Fruit fly (Drosophila melanogaster): Measurements from ENCODE around the gene CG3699.
A peak's percentile ranks its signal among the peaks of the same experiment; 100 is the strongest.

CG3699 gene

dm6 chrX:947450-948284, at the start of gene CG3699 (continued):
- TF ChIP-seq caup (GFP tag; optimal IDR thresholded peaks at IDR 0.05; ENCODE audit: severe bottlenecking) = peak; percentile 3
- no peak for TF ChIP-seq crc (GFP tag; optimal IDR thresholded peaks at IDR 0.05)
- TF ChIP-seq CG18619 (GFP tag; optimal IDR thresholded peaks at IDR 0.05) = peak; percentile 43
- TF ChIP-seq row (GFP tag; IDR thresholded peaks at IDR 0.05) = peak; percentile 78
- TF ChIP-seq fd96Cb (tag; optimal IDR thresholded peaks at IDR 0.05) = peak; percentile 15
- TF ChIP-seq CG9727 (GFP tag; optimal IDR thresholded peaks at IDR 0.05) = peak; percentile 37
- TF ChIP-seq cwo (GFP tag; optimal IDR thresholded peaks at IDR 0.05) = peak; percentile 64
- TF ChIP-seq dysf (GFP tag; IDR thresholded peaks at IDR 0.05) = peak; percentile 65; the same call in 2 of the 3 replicates
- peak; percentile 8 for TF ChIP-seq CG12219 (GFP tag; optimal IDR thresholded peaks at IDR 0.05)
- no peak for TF ChIP-seq CG3995 (GFP tag; optimal IDR thresholded peaks at IDR 0.05)
- peak; percentile 45 for TF ChIP-seq dmrt99B (tag; optimal IDR thresholded peaks at IDR 0.05)
- no peak for TF ChIP-seq H2.0 (GFP tag; IDR thresholded peaks at IDR 0.05)
- TF ChIP-seq az2 (GFP tag; optimal IDR thresholded peaks at IDR 0.05) = peak; percentile 6
- TF ChIP-seq CG17385 (GFP tag; optimal IDR thresholded peaks at IDR 0.05) = peak; percentile 43
- peak; percentile 58 for TF ChIP-seq sens (GFP tag)
- TF ChIP-seq Hand (GFP tag; optimal IDR thresholded peaks at IDR 0.05) = peak; percentile 27
- peak; percentile 20 to 76 for TF ChIP-seq Pdp1 (GFP tag; optimal IDR thresholded peaks at IDR 0.05)
- peak; percentile 52; the same call in 1 of the 2 replicates for TF ChIP-seq Atf6 (GFP tag; IDR thresholded peaks at IDR 0.05)
- peak; percentile 30 for TF ChIP-seq CG13894 (tag; optimal IDR thresholded peaks at IDR 0.05)
- peak; percentile 58 for TF ChIP-seq CG30403 (GFP tag; optimal IDR thresholded peaks at IDR 0.05)
- peak; percentile 20 for TF ChIP-seq CG10147 (GFP tag; optimal IDR thresholded peaks at IDR 0.05)
- peak; percentile 50 for TF ChIP-seq PHDP (tag; optimal IDR thresholded peaks at IDR 0.05)
- no peak for TF ChIP-seq CG2129 (GFP tag; IDR thresholded peaks at IDR 0.05; ENCODE audit: partially characterized antibody)
- no peak for TF ChIP-seq CG6683 (GFP tag; optimal IDR thresholded peaks at IDR 0.05)
- peak; percentile 1 for TF ChIP-seq CG4820 (GFP tag; optimal IDR thresholded peaks at IDR 0.05)
- peak; percentile 20 for TF ChIP-seq CG6813 (GFP tag; optimal IDR thresholded peaks at IDR 0.05)
- TF ChIP-seq CG1832 (GFP tag; optimal IDR thresholded peaks at IDR 0.05) = no peak
- TF ChIP-seq sug (tag; optimal IDR thresholded peaks at IDR 0.05) = peak; percentile 82
- TF ChIP-seq zfh2 (GFP tag; optimal IDR thresholded peaks at IDR 0.05) = peak; percentile 47
- peak; percentile 11 for TF ChIP-seq Nf-YB (GFP tag; optimal IDR thresholded peaks at IDR 0.05)
- TF ChIP-seq Hmr (GFP tag; optimal IDR thresholded peaks at IDR 0.05) = peak; percentile 56
- TF ChIP-seq Trl (optimal IDR thresholded peaks at IDR 0.05) = peak in 1 of 2 experiments; percentile 0
- TF ChIP-seq Trl (GFP tag; optimal IDR thresholded peaks at IDR 0.05) = no peak
- no peak for TF ChIP-seq sima (GFP tag; optimal IDR thresholded peaks at IDR 0.05)
- no peak for TF ChIP-seq aop (GFP tag; IDR thresholded peaks at IDR 0.05)
- TF ChIP-seq CG6175 (GFP tag; IDR thresholded peaks at IDR 0.05) = 0 out of 3 replicates have a peak, but pooled peaks have one; percentile 10
- TF ChIP-seq ab (GFP tag; optimal IDR thresholded peaks at IDR 0.05) = no peak
- peak; percentile 38 for TF ChIP-seq CG4424 (GFP tag; optimal IDR thresholded peaks at IDR 0.05)
- TF ChIP-seq HHEX (GFP tag; optimal IDR thresholded peaks at IDR 0.05) = peak; percentile 25
- peak; percentile 15 for TF ChIP-seq HLH54F (GFP tag; optimal IDR thresholded peaks at IDR 0.05)
- peak; percentile 67 for TF ChIP-seq lab (GFP tag; optimal IDR thresholded peaks at IDR 0.05)
- TF ChIP-seq grn (GFP tag; optimal IDR thresholded peaks at IDR 0.05) = peak; percentile 8
- no peak for TF ChIP-seq CG9932 (GFP tag; IDR thresholded peaks at IDR 0.05)
- no peak for TF ChIP-seq CG8290 (GFP tag; optimal IDR thresholded peaks at IDR 0.05)
- TF ChIP-seq CG8290 (tag; optimal IDR thresholded peaks at IDR 0.05) = no peak
- TF ChIP-seq CG18262 (tag; optimal IDR thresholded peaks at IDR 0.05) = peak; percentile 28
- peak; percentile 75 for TF ChIP-seq CG18599 (GFP tag; optimal IDR thresholded peaks at IDR 0.05)
- no peak for TF ChIP-seq twi (tag; optimal IDR thresholded peaks at IDR 0.05)
- TF ChIP-seq dpn (GFP tag; optimal IDR thresholded peaks at IDR 0.05) = peak; percentile 30 to 33

All from whole organism, embryonic.